Worm (Caenorhabditis elegans) whole organism, L3 larva: ENCODE results near the gene srv-26.

Experiments used
- ama-1 ChIP-seq: fragments of 150-350 bp; optimal IDR thresholded peaks from 2 replicates; lab custom pipeline; 2018
- ceh-28 ChIP-seq: fragments of 150-350 bp; optimal IDR thresholded peaks from 2 replicates; lab custom pipeline; 2014; ENCODE audit warnings: missing biosample characterization, missing genetic modification reagents, missing genetic modification characterization
- egl-27 ChIP-seq: sonication (generic microtip); optimal IDR thresholded peaks from 4 replicates; lab custom pipeline; 2017; ENCODE audit warnings: missing biosample characterization, missing genetic modification reagents, missing genetic modification characterization
- nhr-237 ChIP-seq: fragments of 150-350 bp; optimal IDR thresholded peaks from 2 replicates; lab custom pipeline; 2014; ENCODE audit warnings: missing biosample characterization, missing genetic modification characterization
- nhr-25 ChIP-seq: sonication (generic microtip); optimal IDR thresholded peaks from 2 replicates; lab custom pipeline; 2017; ENCODE audit warnings: missing biosample characterization, missing genetic modification characterization
- skn-1 ChIP-seq: fragments of 150-350 bp; optimal IDR thresholded peaks from 2 replicates; lab custom pipeline; 2014; ENCODE audit warnings: missing biosample characterization, missing genetic modification characterization

ce11 chrIV:6333915-6334314, 32.3 kb upstream of the srv-26 start, which contains the start of gene blos-2:
- TF ChIP-seq egl-27 (tag; lab: Kevin White, UChicago) = no peak
- TF ChIP-seq ama-1 (lab: Kevin White, UChicago) = no peak
- TF ChIP-seq ceh-28 (tag; lab: Kevin White, UChicago) = no peak
- no peak for TF ChIP-seq nhr-25 (tag; lab: Kevin White, UChicago)
- no peak for TF ChIP-seq skn-1 (tag; lab: Kevin White, UChicago)
- no peak for TF ChIP-seq nhr-237
